Fruit fly (Drosophila melanogaster) whole organism, embryonic: ENCODE data around the gene CG7309.

ENCODE experiments used
- CG10462 ChIP-seq: fragments of 200-800 bp; sonication (Bioruptor generic); optimal IDR thresholded peaks from 2 replicates; lab custom pipeline; 2016; ENCODE audit warnings: missing biosample characterization, missing genetic modification characterization
- CG10565 ChIP-seq: fragments of 200-800 bp; sonication (Bioruptor generic); optimal IDR thresholded peaks from 3 replicates; lab custom pipeline; 2016; ENCODE audit warnings: missing biosample characterization, mild to moderate bottlenecking, missing genetic modification characterization
- CG11085 ChIP-seq: fragments of 200-800 bp; sonication (Bioruptor generic); IDR thresholded peaks from 2 replicates; pipeline ENCODE4 v1.3.6; 2022; ENCODE audit warnings: missing biosample characterization, missing genetic modification characterization
- CG12071 ChIP-seq: fragments of 200-800 bp; sonication (Bioruptor generic); optimal IDR thresholded peaks from 3 replicates; lab custom pipeline; 2018; ENCODE audit warnings: missing biosample characterization, mild to moderate bottlenecking, missing genetic modification characterization
- CG12219 ChIP-seq: fragments of 200-800 bp; sonication (Bioruptor generic); optimal IDR thresholded peaks from 3 replicates; lab custom pipeline; 2018; ENCODE audit warnings: missing biosample characterization, mild to moderate bottlenecking, missing genetic modification characterization
- CG1647 ChIP-seq: fragments of 200-800 bp; sonication (Bioruptor generic); optimal IDR thresholded peaks from 3 replicates; lab custom pipeline; 2016; ENCODE audit warnings: missing biosample characterization, missing genetic modification characterization
- CG18011 ChIP-seq: fragments of 200-800 bp; sonication (Bioruptor generic); optimal IDR thresholded peaks from 2 replicates; lab custom pipeline; 2017; ENCODE audit warnings: missing biosample characterization, missing genetic modification characterization, mild to moderate bottlenecking, moderate library complexity, missing genotype
- CG1832 ChIP-seq: fragments of 200-800 bp; sonication (Bioruptor generic); optimal IDR thresholded peaks from 2 replicates; lab custom pipeline; 2017; ENCODE audit warnings: missing biosample characterization, mild to moderate bottlenecking, missing genetic modification characterization, inconsistent platforms
- CG2712 ChIP-seq: fragments of 200-800 bp; optimal IDR thresholded peaks from 3 replicates; lab custom pipeline; 2019; ENCODE audit warnings: missing biosample characterization, mild to moderate bottlenecking, missing genetic modification characterization, moderate library complexity
- CG33557 ChIP-seq: fragments of 200-800 bp; sonication (Bioruptor generic); optimal IDR thresholded peaks from 2 replicates; lab custom pipeline; 2019; ENCODE audit warnings: missing biosample characterization, mild to moderate bottlenecking, missing genetic modification characterization, moderate library complexity
- CG3407 ChIP-seq: fragments of 200-800 bp; sonication (Bioruptor generic); optimal IDR thresholded peaks from 2 replicates; lab custom pipeline; 2018; ENCODE audit warnings: missing biosample characterization, mild to moderate bottlenecking, missing genetic modification characterization
- CG34422 ChIP-seq: fragments of 200-800 bp; sonication (Bioruptor generic); IDR thresholded peaks from 3 replicates; pipeline ENCODE4 v1.3.6; 2022; ENCODE audit warnings: missing biosample characterization, missing genetic modification characterization
- CG4707 ChIP-seq: fragments of 200-800 bp; sonication (Bioruptor generic); optimal IDR thresholded peaks from 2 replicates; lab custom pipeline; 2018; ENCODE audit warnings: missing biosample characterization, mild to moderate bottlenecking, missing genetic modification characterization, moderate library complexity
- CG6272 ChIP-seq: fragments of 200-800 bp; sonication (Bioruptor generic); IDR thresholded peaks from 2 replicates; pipeline ENCODE4 v1.3.6; 2022; ENCODE audit warnings: missing biosample characterization, missing genetic modification characterization
- CG6765 ChIP-seq: fragments of 200-800 bp; sonication (Bioruptor generic); optimal IDR thresholded peaks from 3 replicates; lab custom pipeline; 2017; ENCODE audit warnings: missing biosample characterization, mild to moderate bottlenecking, missing genetic modification characterization
- CG7556 ChIP-seq: fragments of 200-800 bp; sonication (Bioruptor generic); optimal IDR thresholded peaks from 2 replicates; lab custom pipeline; 2017; ENCODE audit warnings: missing biosample characterization, mild to moderate bottlenecking, missing genetic modification characterization
- CG9609 ChIP-seq: fragments of 200-800 bp; sonication (Bioruptor generic); optimal IDR thresholded peaks from 3 replicates; lab custom pipeline; 2016; ENCODE audit warnings: missing biosample characterization, missing genetic modification characterization
- CG9727 ChIP-seq: fragments of 200-800 bp; sonication (Bioruptor generic); optimal IDR thresholded peaks from 3 replicates; lab custom pipeline; 2017; ENCODE audit warnings: missing biosample characterization, mild to moderate bottlenecking, missing genetic modification characterization
- Dip3 ChIP-seq: fragments of 200-800 bp; sonication (Bioruptor generic); optimal IDR thresholded peaks from 3 replicates; lab custom pipeline; 2016; ENCODE audit warnings: missing biosample characterization, missing genetic modification characterization
- Dll ChIP-seq: fragments of 200-800 bp; sonication (Bioruptor generic); IDR thresholded peaks from 4 replicates; pipeline ENCODE4 v1.3.6; 2022; ENCODE audit warnings: missing biosample characterization, missing genetic modification characterization; ENCODE audit not compliant: partially characterized antibody
- GATAe ChIP-seq: fragments of 200-800 bp; sonication (Bioruptor generic); conservative IDR thresholded peaks from 2 replicates; pipeline ENCODE4 v1.3.6; 2022; ENCODE audit warnings: missing biosample characterization, missing genetic modification characterization
- Lim3 ChIP-seq: fragments of 200-800 bp; sonication (Bioruptor generic); IDR thresholded peaks from 2 replicates; pipeline ENCODE4 v1.3.6; 2022; ENCODE audit warnings: missing biosample characterization, missing genetic modification characterization
- NFAT ChIP-seq: fragments of 200-800 bp; sonication (Bioruptor generic); IDR thresholded peaks from 2 replicates; pipeline ENCODE4 v1.3.6; 2022; ENCODE audit warnings: missing biosample characterization, missing genetic modification characterization
- Oaz ChIP-seq: fragments of 200-800 bp; sonication (Bioruptor generic); IDR thresholded peaks from 2 replicates; pipeline ENCODE4 v1.3.6; 2022; ENCODE audit warnings: missing biosample characterization, missing genetic modification characterization
- Sox100B ChIP-seq: fragments of 200-800 bp; sonication (Bioruptor generic); optimal IDR thresholded peaks from 3 replicates; lab custom pipeline; 2018; ENCODE audit warnings: missing biosample characterization, mild to moderate bottlenecking, missing genetic modification characterization
- Usf ChIP-seq: fragments of 200-800 bp; sonication (Bioruptor generic); optimal IDR thresholded peaks from 2 replicates; lab custom pipeline; 2017; ENCODE audit warnings: missing genotype, missing biosample characterization, missing genetic modification characterization
- bbx ChIP-seq: fragments of 200-800 bp; sonication (Bioruptor generic); IDR thresholded peaks from 2 replicates; pipeline ENCODE4 v1.3.6; 2022; ENCODE audit warnings: missing biosample characterization, missing genetic modification characterization; ENCODE audit not compliant: partially characterized antibody
- cwo ChIP-seq: fragments of 200-800 bp; sonication (Bioruptor generic); optimal IDR thresholded peaks from 3 replicates; lab custom pipeline; 2017; ENCODE audit warnings: missing biosample characterization, missing genetic modification characterization, mild to moderate bottlenecking, moderate library complexity, missing genetic modification reagents
- danr ChIP-seq: fragments of 200-800 bp; sonication (Bioruptor generic); IDR thresholded peaks from 2 replicates; pipeline ENCODE4 v1.3.6; 2022; ENCODE audit warnings: missing biosample characterization, missing genetic modification characterization
- dmrt99B ChIP-seq: fragments of 200-800 bp; sonication (Bioruptor generic); optimal IDR thresholded peaks from 2 replicates; lab custom pipeline; 2018; ENCODE audit warnings: missing biosample characterization, mild to moderate bottlenecking, missing genetic modification characterization, moderate library complexity
- dysf ChIP-seq: fragments of 200-800 bp; sonication (Bioruptor generic); IDR thresholded peaks from 3 replicates; pipeline ENCODE4 v1.3.6; 2022; ENCODE audit warnings: missing biosample characterization, missing genetic modification characterization
- eyg ChIP-seq: fragments of 200-800 bp; sonication (Bioruptor generic); optimal IDR thresholded peaks from 3 replicates; lab custom pipeline; 2016; ENCODE audit warnings: missing biosample characterization, missing genetic modification characterization
- hbn ChIP-seq: fragments of 200-800 bp; sonication (Bioruptor generic); IDR thresholded peaks from 2 replicates; pipeline ENCODE4 v1.3.6; 2022; ENCODE audit warnings: missing biosample characterization, missing genetic modification characterization; ENCODE audit not compliant: partially characterized antibody
- kah ChIP-seq: fragments of 200-800 bp; sonication (Bioruptor generic); optimal IDR thresholded peaks from 2 replicates; lab custom pipeline; 2018; ENCODE audit warnings: missing biosample characterization, mild to moderate bottlenecking, missing genetic modification characterization
- maf-S ChIP-seq: fragments of 200-800 bp; sonication (Bioruptor generic); optimal IDR thresholded peaks from 2 replicates; lab custom pipeline; 2016; ENCODE audit warnings: missing biosample characterization, missing genetic modification characterization
- pho ChIP-seq: fragments of 200-800 bp; sonication (Bioruptor generic); optimal IDR thresholded peaks from 2 replicates; lab custom pipeline; 2016; ENCODE audit warnings: missing biosample characterization, missing genetic modification characterization
- pita ChIP-seq: fragments of 200-800 bp; sonication (Bioruptor generic); optimal IDR thresholded peaks from 2 replicates; lab custom pipeline; 2017; ENCODE audit warnings: missing biosample characterization, mild to moderate bottlenecking, missing genetic modification characterization
- rib ChIP-seq: fragments of 200-800 bp; sonication (Bioruptor generic); IDR thresholded peaks from 2 replicates; pipeline ENCODE4 v1.3.6; 2022; ENCODE audit warnings: missing biosample characterization, missing genetic modification characterization
- ro ChIP-seq: fragments of 200-800 bp; sonication (Bioruptor generic); IDR thresholded peaks from 2 replicates; pipeline ENCODE4 v1.3.6; 2022; ENCODE audit warnings: missing biosample characterization, missing genetic modification characterization
- row ChIP-seq: fragments of 200-800 bp; sonication (Bioruptor generic); IDR thresholded peaks from 3 replicates; pipeline ENCODE4 v1.3.6; 2022; ENCODE audit warnings: missing biosample characterization, missing genetic modification characterization
- sens-2 ChIP-seq: fragments of 200-800 bp; sonication (Bioruptor generic); IDR thresholded peaks from 2 replicates; pipeline ENCODE4 v1.3.6; 2022; ENCODE audit warnings: missing biosample characterization, missing genetic modification characterization
- sisA ChIP-seq: fragments of 200-800 bp; sonication (Bioruptor generic); IDR thresholded peaks from 2 replicates; pipeline ENCODE4 v1.3.6; 2022; ENCODE audit warnings: missing biosample characterization, missing genetic modification characterization
- ssp ChIP-seq: fragments of 200-800 bp; sonication (Bioruptor generic); IDR thresholded peaks from 2 replicates; pipeline ENCODE4 v1.3.6; 2022; ENCODE audit warnings: missing biosample characterization, missing genetic modification characterization
- stwl ChIP-seq: fragments of 200-800 bp; sonication (Bioruptor generic); optimal IDR thresholded peaks from 3 replicates; lab custom pipeline; 2018; ENCODE audit warnings: missing biosample characterization, mild to moderate bottlenecking, missing genetic modification characterization, moderate library complexity
- tin ChIP-seq: fragments of 200-800 bp; sonication (Bioruptor generic); optimal IDR thresholded peaks from 3 replicates; lab custom pipeline; 2016; ENCODE audit warnings: missing biosample characterization, missing genetic modification characterization
- toy ChIP-seq: fragments of 200-800 bp; sonication (Bioruptor generic); IDR thresholded peaks from 2 replicates; pipeline ENCODE4 v1.3.6; 2022; ENCODE audit warnings: missing biosample characterization, missing genetic modification characterization
- trem ChIP-seq: fragments of 200-800 bp; optimal IDR thresholded peaks from 3 replicates; lab custom pipeline; 2019; ENCODE audit warnings: missing biosample characterization, mild to moderate bottlenecking, missing genetic modification characterization, moderate library complexity
- twi ChIP-seq: fragments of 200-800 bp; optimal IDR thresholded peaks from 2 replicates; lab custom pipeline; 2019; ENCODE audit warnings: missing biosample characterization, mild to moderate bottlenecking, missing genetic modification characterization, moderate library complexity
- vvl ChIP-seq: fragments of 200-800 bp; sonication (Bioruptor generic); IDR thresholded peaks from 2 replicates; pipeline ENCODE4 v1.3.6; 2022; ENCODE audit warnings: missing biosample characterization, missing genetic modification characterization
- wdn ChIP-seq: fragments of 200-800 bp; sonication (Bioruptor generic); IDR thresholded peaks from 2 replicates; pipeline ENCODE4 v1.3.6; 2022; ENCODE audit warnings: missing biosample characterization, missing genetic modification characterization
- wor ChIP-seq: fragments of 200-800 bp; sonication (Bioruptor generic); IDR thresholded peaks from 2 replicates; pipeline ENCODE4 v1.3.6; 2022; ENCODE audit warnings: missing biosample characterization, missing genetic modification characterization

CG7309 gene

dm6 chr2L:10856328-10856942, 52.3 kb downstream of the CG7309 start, which contains the start of gene Dnz1 (continued):
- no peak for TF ChIP-seq kah (GFP tag; lab: Kevin White, UChicago)
- TF ChIP-seq ssp, result peak; percentile 51
- no peak for TF ChIP-seq CG10462 (GFP tag; lab: Kevin White, UChicago)
- TF ChIP-seq pho (GFP tag; lab: Kevin White, UChicago), result peak; percentile 26
- 0 out of 2 replicates have a peak, but pooled peaks have one; percentile 21 for TF ChIP-seq toy (GFP tag; lab: Robert Waterston, UW)
- peak; percentile 54; the same call in 1 of the 2 replicates for TF ChIP-seq wdn
- no peak for TF ChIP-seq bbx
- TF ChIP-seq eyg, result no peak
- peak; percentile 16 for TF ChIP-seq CG7556 (GFP tag; lab: Kevin White, UChicago)
- TF ChIP-seq wor (GFP tag; lab: Robert Waterston, UW), result peak; percentile 36; the same call in 1 of the 2 replicates
- TF ChIP-seq CG9609 (GFP tag; lab: Kevin White, UChicago), result no peak
- TF ChIP-seq ro (GFP tag; lab: Robert Waterston, UW), result no peak
- TF ChIP-seq CG6765 (GFP tag; lab: Kevin White, UChicago), result no peak
- TF ChIP-seq CG34422 (GFP tag; lab: Robert Waterston, UW), result peak; percentile 56; the same call in 1 of the 3 replicates
- no peak for TF ChIP-seq danr (GFP tag; lab: Robert Waterston, UW)
- TF ChIP-seq sisA (GFP tag; lab: Robert Waterston, UW), result peak; percentile 21; the same call in 1 of the 2 replicates
- peak; percentile 43 for TF ChIP-seq CG9727 (GFP tag; lab: Kevin White, UChicago)
- TF ChIP-seq CG33557 (GFP tag; lab: Kevin White, UChicago), result no peak
- TF ChIP-seq CG6272, result no peak
- peak; percentile 79 for TF ChIP-seq NFAT
- TF ChIP-seq CG2712 (tag; lab: Kevin White, UChicago), result peak; percentile 65
- TF ChIP-seq pita, result no peak
- peak; percentile 32 for TF ChIP-seq Dip3 (GFP tag; lab: Kevin White, UChicago)
- TF ChIP-seq CG4707, result no peak
- TF ChIP-seq row (GFP tag; lab: Robert Waterston, UW), result peak; percentile 89
- no peak for TF ChIP-seq Oaz
- TF ChIP-seq stwl, result no peak
- peak; percentile 74; the same call in 2 of the 3 replicates for TF ChIP-seq dysf (GFP tag; lab: Robert Waterston, UW)
- TF ChIP-seq CG12071 (GFP tag; lab: Kevin White, UChicago), result no peak
- peak; percentile 33 for TF ChIP-seq Sox100B (GFP tag; lab: Kevin White, UChicago)
- peak; percentile 86 for TF ChIP-seq vvl (GFP tag; lab: Robert Waterston, UW)
- peak; percentile 23 for TF ChIP-seq trem (tag; lab: Kevin White, UChicago)
- peak; percentile 26; the same call in 1 of the 2 replicates for TF ChIP-seq rib (GFP tag; lab: Robert Waterston, UW)
- no peak for TF ChIP-seq Usf (GFP tag; lab: Kevin White, UChicago)
- no peak for TF ChIP-seq twi
- TF ChIP-seq hbn (GFP tag; lab: Robert Waterston, UW), result no peak
- TF ChIP-seq Dll, result no peak
- TF ChIP-seq CG12219, result no peak
- TF ChIP-seq sens-2 (GFP tag; lab: Robert Waterston, UW), result 0 out of 2 replicates have a peak, but pooled peaks have one; percentile 25
- no peak for TF ChIP-seq CG3407 (GFP tag; lab: Kevin White, UChicago)
- TF ChIP-seq tin, result peak; percentile 27
- no peak for TF ChIP-seq CG1647 (GFP tag; lab: Kevin White, UChicago)
- TF ChIP-seq dmrt99B, result peak; percentile 58
- no peak for TF ChIP-seq maf-S (GFP tag; lab: Kevin White, UChicago)
- TF ChIP-seq CG18011 (GFP tag; lab: Kevin White, UChicago), result peak; percentile 23
- no peak for TF ChIP-seq GATAe (GFP tag; lab: Robert Waterston, UW)
- no peak for TF ChIP-seq CG11085 (GFP tag; lab: Robert Waterston, UW)
- no peak for TF ChIP-seq CG10565 (GFP tag; lab: Kevin White, UChicago)
- peak; percentile 38 for TF ChIP-seq cwo
- no peak for TF ChIP-seq Lim3
- no peak for TF ChIP-seq CG1832
